Worm (Caenorhabditis elegans): ENCODE data around the gene srbc-54.

ce11 chrV:15824866-15825265 is 8.7 kb downstream of the srbc-54 start, which contains the start of gene srbc-50:
- no peak for TF ChIP-seq ztf-11 (tag; optimal IDR thresholded peaks at IDR 0.05)
- TF ChIP-seq unc-39 (tag; optimal IDR thresholded peaks at IDR 0.05), result no peak
- TF ChIP-seq nhr-25 (tag; optimal IDR thresholded peaks at IDR 0.05; ENCODE audit: borderline replicate concordance, insufficient read depth), result no peak
- TF ChIP-seq lin-13 (GFP tag; optimal IDR thresholded peaks at IDR 0.05), result no peak
- no peak for TF ChIP-seq nhr-11 (tag; optimal IDR thresholded peaks at IDR 0.05)
- TF ChIP-seq mxl-3 (GFP tag; optimal IDR thresholded peaks at IDR 0.05), result no peak
- TF ChIP-seq cey-2 (tag; optimal IDR thresholded peaks at IDR 0.05; ENCODE audit: borderline replicate concordance, insufficient read depth), result no peak
- TF ChIP-seq ceh-62 (tag; optimal IDR thresholded peaks at IDR 0.05), result no peak
- TF ChIP-seq ama-1 (optimal IDR thresholded peaks at IDR 0.05), result no peak
- no peak for TF ChIP-seq Y75B8A.6 (GFP tag; IDR thresholded peaks at IDR 0.05)
- TF ChIP-seq nhr-237 (tag; optimal IDR thresholded peaks at IDR 0.05), result no peak
- TF ChIP-seq rbr-2 (tag; optimal IDR thresholded peaks at IDR 0.05), result no peak
- TF ChIP-seq nhr-76 (tag; optimal IDR thresholded peaks at IDR 0.05), result no peak

Measured in whole organism, L4 larva.